Worm (Caenorhabditis elegans) whole organism, midembryonic: ENCODE measurements around the gene rpa-1.

Experiments
- cog-1 ChIP-seq: sonication (generic microtip); optimal IDR thresholded peaks from 2 replicates; lab custom pipeline; 2016; ENCODE audit warnings: missing genetic modification characterization, missing compliant biosample characterization
- flt-1 ChIP-seq: fragments of 200-800 bp; sonication (Bioruptor generic); IDR thresholded peaks from 2 replicates; pipeline ENCODE4 v1.3.6; 2022; ENCODE audit warnings: missing genetic modification characterization, missing compliant biosample characterization
- tab-1 ChIP-seq: fragments of 200-800 bp; sonication (Bioruptor generic); IDR thresholded peaks from 2 replicates; pipeline ENCODE4 v1.3.6; 2022; ENCODE audit warnings: missing genetic modification characterization, missing compliant biosample characterization
- ztf-23 ChIP-seq: fragments of 200-800 bp; sonication (Bioruptor generic); IDR thresholded peaks from 2 replicates; pipeline ENCODE4 v1.3.6; 2022; ENCODE audit warnings: missing genetic modification reagents, missing genetic modification characterization, missing compliant biosample characterization

ce11 chrII:7628640-7629039, 35.7 kb upstream of the rpa-1 start:
- TF ChIP-seq tab-1 (GFP tag; lab: Robert Waterston, UW): no peak
- no peak for TF ChIP-seq flt-1 (GFP tag; lab: Robert Waterston, UW)
- no peak for TF ChIP-seq cog-1 (tag; lab: Kevin White, UChicago)
- no peak for TF ChIP-seq ztf-23 (GFP tag; lab: Robert Waterston, UW)
